Worm (Caenorhabditis elegans) whole organism, mixed stage, embryonic: ENCODE measurements around the gene srh-251.

Source experiments
- M03D4.4 ChIP-seq: sonication (generic microtip); optimal IDR thresholded peaks from 2 replicates; lab custom pipeline; 2017; ENCODE audit warnings: mild to moderate bottlenecking, missing genetic modification characterization, missing compliant biosample characterization
- bed-3 ChIP-seq: fragments of 200-800 bp; sonication (Bioruptor generic); optimal IDR thresholded peaks from 3 replicates; lab custom pipeline; 2018; ENCODE audit warnings: mild to moderate bottlenecking, missing genetic modification characterization, moderate library complexity, missing compliant biosample characterization
- ceh-39 ChIP-seq: fragments of 150-350 bp; optimal IDR thresholded peaks from 2 replicates; lab custom pipeline; 2014; ENCODE audit warnings: missing biosample characterization, missing genetic modification characterization
- drap-1 ChIP-seq: fragments of 200-800 bp; sonication (Bioruptor generic); optimal IDR thresholded peaks from 3 replicates; lab custom pipeline; 2018; ENCODE audit warnings: mild to moderate bottlenecking, missing genetic modification characterization, missing compliant biosample characterization
- elt-3 ChIP-seq: fragments of 150-350 bp; optimal IDR thresholded peaks from 2 replicates; lab custom pipeline; 2014; ENCODE audit warnings: missing biosample characterization, missing genetic modification characterization
- lin-32 ChIP-seq: fragments of 200-800 bp; sonication (Bioruptor generic); optimal IDR thresholded peaks from 2 replicates; lab custom pipeline; 2018; ENCODE audit warnings: mild to moderate bottlenecking, missing genetic modification characterization, missing compliant biosample characterization
- ztf-11 ChIP-seq: fragments of 150-350 bp; optimal IDR thresholded peaks from 2 replicates; lab custom pipeline; 2014; ENCODE audit warnings: missing biosample characterization, missing genetic modification characterization

DNA sequence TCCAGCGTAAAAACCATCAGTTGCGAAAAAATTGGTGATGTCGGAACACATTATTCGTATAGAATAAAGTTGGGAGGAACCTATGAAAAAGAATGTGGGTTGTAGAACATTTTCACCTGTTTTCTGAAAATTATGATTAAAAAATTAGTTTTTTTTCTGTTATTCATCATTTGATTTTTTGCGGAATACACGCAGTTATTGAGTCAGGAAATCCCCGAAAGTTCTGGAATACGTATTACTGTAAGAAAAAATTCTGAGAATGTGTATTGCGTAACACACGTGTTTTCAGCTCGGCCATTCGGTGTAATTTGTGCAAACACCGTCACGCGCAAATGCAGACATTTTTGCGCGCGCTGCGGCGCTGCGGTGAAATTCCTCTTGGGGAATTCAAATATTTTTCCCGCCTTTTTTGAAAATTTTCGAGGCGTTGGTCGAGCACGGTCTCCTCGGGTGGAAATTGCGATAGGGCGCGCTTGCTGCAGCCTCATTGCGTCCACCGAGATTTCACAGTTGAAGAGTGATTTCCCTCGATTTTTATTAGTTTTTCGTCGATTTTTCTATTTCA, 9.2 kb upstream of the srh-251 start, which contains the start of gene srh-170:
- no peak for TF ChIP-seq lin-32 (GFP tag; lab: Kevin White, UChicago)
- no peak for TF ChIP-seq bed-3 (GFP tag; lab: Kevin White, UChicago)
- no peak for TF ChIP-seq elt-3 (tag; lab: Kevin White, UChicago)
- TF ChIP-seq M03D4.4 (tag; lab: Kevin White, UChicago) = no peak
- TF ChIP-seq ceh-39 = no peak
- TF ChIP-seq drap-1 (GFP tag; lab: Kevin White, UChicago) = no peak
- no peak for TF ChIP-seq ztf-11
